Worm (Caenorhabditis elegans) whole organism, L2 larva: ENCODE results near the gene K10D11.2.

Experiments
- C34F6.9 ChIP-seq: fragments of 150-350 bp; optimal IDR thresholded peaks from 2 replicates; lab custom pipeline; 2014; ENCODE audit warnings: missing biosample characterization, missing genetic modification characterization
- F13H6.1 ChIP-seq: sonication (generic microtip); optimal IDR thresholded peaks from 2 replicates; lab custom pipeline; 2016; ENCODE audit warnings: missing genetic modification characterization, missing compliant biosample characterization
- R02D3.7 ChIP-seq: fragments of 150-350 bp; optimal IDR thresholded peaks from 2 replicates; lab custom pipeline; 2014; ENCODE audit warnings: missing biosample characterization, missing genetic modification characterization
- Y55F3AM.14 ChIP-seq: fragments of 200-800 bp; sonication (Bioruptor generic); optimal IDR thresholded peaks from 2 replicates; lab custom pipeline; 2018; ENCODE audit warnings: mild to moderate bottlenecking, missing genetic modification characterization, missing compliant biosample characterization
- ZK546.5 ChIP-seq: sonication (generic microtip); optimal IDR thresholded peaks from 2 replicates; lab custom pipeline; 2017; ENCODE audit warnings: missing biosample characterization, missing genetic modification characterization
- alr-1 ChIP-seq: fragments of 150-350 bp; optimal IDR thresholded peaks from 2 replicates; lab custom pipeline; 2014; ENCODE audit warnings: missing biosample characterization, missing genetic modification characterization
- ama-1 ChIP-seq: fragments of 150-350 bp; optimal IDR thresholded peaks from 2 replicates; lab custom pipeline; 2018; ENCODE audit warnings: inconsistent platforms
- blmp-1 ChIP-seq: sonication (generic microtip); optimal IDR thresholded peaks from 2 replicates; lab custom pipeline; 2017; ENCODE audit warnings: missing genetic modification characterization, mild to moderate bottlenecking, missing compliant biosample characterization, antibody characterized with exemption, moderate library complexity; ENCODE audit not compliant: insufficient read depth
- ceh-16 ChIP-seq: fragments of 150-350 bp; optimal IDR thresholded peaks from 2 replicates; lab custom pipeline; 2014; ENCODE audit warnings: missing biosample characterization, missing genetic modification characterization
- crh-2 ChIP-seq: sonication (generic microtip); optimal IDR thresholded peaks from 2 replicates; lab custom pipeline; 2017; ENCODE audit warnings: missing biosample characterization, missing genetic modification characterization
- dmd-4 ChIP-seq: sonication (generic microtip); optimal IDR thresholded peaks from 2 replicates; lab custom pipeline; 2017; ENCODE audit warnings: missing biosample characterization, missing genetic modification characterization
- elt-1 ChIP-seq: fragments of 150-350 bp; optimal IDR thresholded peaks from 2 replicates; lab custom pipeline; 2014; ENCODE audit warnings: missing biosample characterization, missing genetic modification characterization
- elt-3 ChIP-seq: sonication (generic microtip); optimal IDR thresholded peaks from 2 replicates; lab custom pipeline; 2017; ENCODE audit warnings: missing biosample characterization, missing genetic modification characterization
- fos-1 ChIP-seq: fragments of 150-350 bp; optimal IDR thresholded peaks from 2 replicates; lab custom pipeline; 2014; ENCODE audit warnings: missing biosample characterization, missing genetic modification characterization
- gmeb-1 ChIP-seq: fragments of 150-350 bp; optimal IDR thresholded peaks from 2 replicates; lab custom pipeline; 2014; ENCODE audit warnings: missing biosample characterization, missing genetic modification characterization
- lin-11 ChIP-seq: fragments of 150-350 bp; sonication (generic microtip); optimal IDR thresholded peaks from 2 replicates; lab custom pipeline; 2014; ENCODE audit warnings: missing biosample characterization, missing genetic modification characterization, inconsistent platforms, mixed read lengths
- lin-13 ChIP-seq: fragments of 150-350 bp; optimal IDR thresholded peaks from 2 replicates; lab custom pipeline; 2014; ENCODE audit warnings: missing biosample characterization, missing genetic modification reagents, missing genetic modification characterization
- mab-5 ChIP-seq: fragments of 150-350 bp; optimal IDR thresholded peaks from 2 replicates; lab custom pipeline; 2014; ENCODE audit warnings: missing biosample characterization, missing genetic modification characterization
- mbf-1 ChIP-seq: sonication (generic microtip); optimal IDR thresholded peaks from 2 replicates; lab custom pipeline; 2017; ENCODE audit warnings: missing biosample characterization, missing genetic modification characterization
- mdl-1 ChIP-seq, 2 experiments: fragments of 150-350 bp in 1 of 2; sonication (generic microtip) in 1 of 2; optimal IDR thresholded peaks; 2 replicates each; lab custom pipeline; 2017; ENCODE audit warnings: missing biosample characterization in 2 of 2, missing genetic modification characterization in 2 of 2
- nhr-10 ChIP-seq: sonication (generic microtip); optimal IDR thresholded peaks from 2 replicates; lab custom pipeline; 2017; ENCODE audit warnings: missing biosample characterization, missing genetic modification characterization
- nhr-11 ChIP-seq: fragments of 150-350 bp; optimal IDR thresholded peaks from 2 replicates; lab custom pipeline; 2014; ENCODE audit warnings: missing biosample characterization, missing genetic modification characterization
- nhr-12 ChIP-seq: fragments of 150-350 bp; optimal IDR thresholded peaks from 2 replicates; lab custom pipeline; 2014; ENCODE audit warnings: missing biosample characterization, missing genetic modification characterization
- nhr-129 ChIP-seq: fragments of 150-350 bp; optimal IDR thresholded peaks from 2 replicates; lab custom pipeline; 2014; ENCODE audit warnings: missing biosample characterization, missing genetic modification characterization
- nhr-237 ChIP-seq: fragments of 150-350 bp; optimal IDR thresholded peaks from 2 replicates; lab custom pipeline; 2014; ENCODE audit warnings: missing biosample characterization, missing genetic modification characterization
- nhr-6 ChIP-seq: fragments of 150-350 bp; optimal IDR thresholded peaks from 2 replicates; lab custom pipeline; 2014; ENCODE audit warnings: missing biosample characterization, missing genetic modification characterization
- nhr-77 ChIP-seq: fragments of 150-350 bp; optimal IDR thresholded peaks from 2 replicates; lab custom pipeline; 2014; ENCODE audit warnings: missing biosample characterization, missing genetic modification characterization
- peb-1 ChIP-seq: fragments of 150-350 bp; optimal IDR thresholded peaks from 2 replicates; lab custom pipeline; 2014; ENCODE audit warnings: missing biosample characterization, missing genetic modification characterization
- sem-4 ChIP-seq: fragments of 150-350 bp; optimal IDR thresholded peaks from 2 replicates; lab custom pipeline; 2014; ENCODE audit warnings: missing biosample characterization, missing genetic modification reagents, missing genetic modification characterization
- sma-3 ChIP-seq: sonication (generic microtip); optimal IDR thresholded peaks from 2 replicates; lab custom pipeline; 2016; ENCODE audit warnings: missing genetic modification reagents, missing genetic modification characterization, missing compliant biosample characterization
- sma-9 ChIP-seq, 2 experiments: fragments of 150-350 bp in 1 of 2; sonication (generic microtip) in 1 of 2; optimal IDR thresholded peaks; 2 replicates each; lab custom pipeline; 2014 to 2016; ENCODE audit warnings: missing genetic modification characterization in 2 of 2, mild to moderate bottlenecking in 1 of 2, missing biosample characterization in 1 of 2, missing compliant biosample characterization in 1 of 2, missing genetic modification reagents in 1 of 2, moderate library complexity in 1 of 2
- unc-39 ChIP-seq: fragments of 150-350 bp; optimal IDR thresholded peaks from 2 replicates; lab custom pipeline; 2014; ENCODE audit warnings: missing biosample characterization, missing genetic modification characterization
- unc-55 ChIP-seq: fragments of 150-350 bp; sonication (generic microtip); optimal IDR thresholded peaks from 3 replicates; lab custom pipeline; 2014; ENCODE audit warnings: missing biosample characterization, missing genetic modification reagents, missing genetic modification characterization
- unc-62 ChIP-seq: fragments of 150-350 bp; optimal IDR thresholded peaks from 2 replicates; lab custom pipeline; 2014; ENCODE audit warnings: missing biosample characterization, missing genetic modification reagents, missing genetic modification characterization
- zag-1 ChIP-seq: fragments of 150-350 bp; optimal IDR thresholded peaks from 2 replicates; lab custom pipeline; 2014; ENCODE audit warnings: missing biosample characterization, missing genetic modification characterization
- ztf-11 ChIP-seq: sonication (generic microtip); optimal IDR thresholded peaks from 2 replicates; lab custom pipeline; 2017; ENCODE audit warnings: missing biosample characterization, missing genetic modification characterization

The K10D11.2 gene

ce11 chrIV:13026762-13027161, 48.0 kb downstream of the K10D11.2 start:
- TF ChIP-seq fos-1 (tag; lab: Kevin White, UChicago) (peak; percentile 69), lin-11 (tag; lab: Kevin White, UChicago) (no peak), nhr-11 (no peak), nhr-77 (tag; lab: Kevin White, UChicago) (no peak), mdl-1 (tag; optimal IDR thresholded peaks at IDR 0.05; lab: Kevin White, UChicago) (peak in 1 of 2 experiments; percentile 8), crh-2 (tag; lab: Kevin White, UChicago) (peak; percentile 2), sma-9 (GFP tag; optimal IDR thresholded peaks at IDR 0.05; lab: Kevin White, UChicago) (peak; percentile 85), sma-9 (tag; optimal IDR thresholded peaks at IDR 0.05; lab: Kevin White, UChicago) (no peak)

DNA sequence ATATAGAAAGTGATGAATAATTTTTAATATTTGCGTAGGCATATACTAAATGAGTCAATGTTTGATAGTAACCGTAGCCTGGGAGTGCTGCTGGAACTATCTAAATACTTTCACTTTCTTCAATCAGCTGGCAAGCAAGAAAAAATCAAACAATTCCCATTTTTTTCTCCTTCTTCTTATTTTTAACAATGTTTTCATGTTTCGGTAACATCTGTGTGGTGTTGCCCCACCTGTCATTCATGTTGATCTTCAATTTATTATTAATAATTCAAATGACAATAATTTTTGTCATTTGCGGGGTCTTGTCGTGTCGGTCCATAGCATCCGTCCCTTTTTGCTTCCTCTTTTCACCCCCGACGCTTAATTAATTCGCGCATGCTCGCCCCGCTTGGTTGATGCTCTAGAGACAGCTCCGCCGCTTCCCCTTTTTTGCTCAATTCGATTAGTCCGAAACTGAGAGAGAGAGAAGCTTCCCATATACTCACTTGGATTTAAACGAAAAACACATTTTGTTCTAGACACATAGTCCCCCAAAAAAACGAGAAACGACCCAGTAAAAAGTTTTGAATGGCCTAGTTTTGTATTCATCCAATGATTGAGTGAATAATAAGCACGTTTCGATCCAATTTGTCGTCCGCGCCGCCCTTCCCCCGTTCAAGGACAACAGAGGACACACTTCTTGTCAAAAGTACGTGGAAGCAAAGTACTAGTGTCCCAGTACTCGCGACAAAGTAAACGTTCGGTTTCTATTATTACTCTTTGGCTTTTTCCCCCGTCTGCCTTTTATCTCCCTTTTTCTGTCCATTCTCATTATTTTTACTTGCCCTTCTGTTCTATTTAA, 49.2 kb downstream of the K10D11.2 start:
- TF ChIP-seq peb-1 (tag; lab: Kevin White, UChicago) = no peak
- TF ChIP-seq sma-3 (GFP tag; lab: Kevin White, UChicago) = no peak
- TF ChIP-seq dmd-4 = no peak
- TF ChIP-seq C34F6.9 (tag; lab: Kevin White, UChicago) = no peak
- no peak for TF ChIP-seq mbf-1
- TF ChIP-seq nhr-129 (tag; lab: Kevin White, UChicago) = peak; percentile 32
- TF ChIP-seq elt-3 (tag; lab: Kevin White, UChicago) = no peak
- TF ChIP-seq crh-2 (tag; lab: Kevin White, UChicago) = peak; percentile 1
- peak; percentile 48 for TF ChIP-seq sem-4
- peak; percentile 17 for TF ChIP-seq Y55F3AM.14
- TF ChIP-seq alr-1 (tag; lab: Kevin White, UChicago) = no peak
- TF ChIP-seq unc-62 (GFP tag; lab: Kevin White, UChicago) = no peak

DNA sequence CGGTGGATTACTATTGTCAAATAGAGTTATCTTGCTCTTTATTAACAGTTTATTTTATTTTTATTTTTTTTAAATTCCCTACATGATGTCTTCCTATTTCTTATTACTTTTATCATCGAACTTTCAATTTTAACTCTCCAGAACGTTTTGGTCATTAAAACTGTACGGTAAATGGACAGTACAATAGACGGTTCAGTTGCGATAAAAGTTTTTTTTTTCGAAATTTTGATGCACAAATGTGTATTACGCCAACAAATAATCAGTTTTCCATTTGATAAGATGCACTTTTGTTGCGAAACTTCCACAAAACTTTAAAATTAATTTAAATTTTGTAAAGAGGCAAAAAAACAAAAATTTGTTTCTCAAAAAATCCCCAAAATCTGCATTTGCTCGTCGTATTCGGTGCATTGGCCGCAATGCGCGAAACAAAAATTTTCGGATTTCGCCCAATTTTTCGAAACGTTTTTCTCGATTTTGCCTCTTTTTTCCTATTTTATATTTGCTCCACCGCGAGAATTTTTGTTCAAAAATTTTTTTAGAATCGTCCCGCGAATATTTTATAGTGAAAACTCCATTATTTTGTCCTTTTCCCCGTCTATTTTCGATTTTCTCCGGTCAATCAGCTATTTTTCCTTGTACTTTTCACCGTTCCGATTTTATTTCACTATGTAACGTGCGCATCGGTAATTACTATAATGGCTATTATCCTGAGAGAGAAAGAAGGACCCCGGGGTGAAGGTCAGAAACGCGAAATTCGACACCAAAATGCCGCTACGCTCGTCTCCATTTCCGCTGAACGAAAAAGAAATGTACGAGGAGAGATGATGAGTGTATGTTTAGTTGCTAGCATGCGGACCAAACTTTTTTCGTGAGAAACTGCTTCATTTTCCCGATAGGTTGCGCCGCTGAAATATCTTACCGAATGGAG, 50.2 kb downstream of the K10D11.2 start:
- TF ChIP-seq ztf-11 (tag; lab: Kevin White, UChicago) = no peak
- TF ChIP-seq nhr-12 (tag; lab: Kevin White, UChicago) = no peak
- no peak for TF ChIP-seq R02D3.7 (tag; lab: Kevin White, UChicago)
- no peak for TF ChIP-seq nhr-11
- TF ChIP-seq elt-3 (tag; lab: Kevin White, UChicago) = no peak
- TF ChIP-seq peb-1 (tag; lab: Kevin White, UChicago) = no peak
- TF ChIP-seq nhr-129 (tag; lab: Kevin White, UChicago) = no peak
- TF ChIP-seq zag-1 (tag; lab: Kevin White, UChicago) = no peak
- TF ChIP-seq unc-39 (tag; lab: Kevin White, UChicago) = no peak
- no peak for TF ChIP-seq nhr-237
- peak; percentile 4 for TF ChIP-seq C34F6.9 (tag; lab: Kevin White, UChicago)
- no peak for TF ChIP-seq ZK546.5
- no peak for TF ChIP-seq sem-4
- TF ChIP-seq fos-1 (tag; lab: Kevin White, UChicago) = peak; percentile 16
- TF ChIP-seq alr-1 (tag; lab: Kevin White, UChicago) = no peak
- TF ChIP-seq ama-1 (lab: Kevin White, UChicago) = no peak
- TF ChIP-seq blmp-1 (tag; lab: Kevin White, UChicago) = no peak

ce11 chrIV:13029674-13030466, 51.1 kb downstream of the K10D11.2 start:
- TF ChIP-seq nhr-6 (tag; lab: Kevin White, UChicago) = no peak
- TF ChIP-seq elt-1 = no peak
- TF ChIP-seq ceh-16 (tag; lab: Kevin White, UChicago) = no peak
- TF ChIP-seq lin-13 (GFP tag; lab: Kevin White, UChicago) = no peak
- TF ChIP-seq C34F6.9 (tag; lab: Kevin White, UChicago) = no peak
- peak; percentile 51 for TF ChIP-seq zag-1 (tag; lab: Kevin White, UChicago)
- no peak for TF ChIP-seq lin-11 (tag; lab: Kevin White, UChicago)
- peak; percentile 21 for TF ChIP-seq F13H6.1 (tag; lab: Kevin White, UChicago)
- TF ChIP-seq peb-1 (tag; lab: Kevin White, UChicago) = no peak
- no peak for TF ChIP-seq blmp-1 (tag; lab: Kevin White, UChicago)
- TF ChIP-seq mab-5 (tag; lab: Kevin White, UChicago) = no peak
- no peak for TF ChIP-seq nhr-10 (tag; lab: Kevin White, UChicago)
- no peak for TF ChIP-seq alr-1 (tag; lab: Kevin White, UChicago)
- TF ChIP-seq sma-9 (GFP tag; optimal IDR thresholded peaks at IDR 0.05; lab: Kevin White, UChicago) = peak; percentile 21
- TF ChIP-seq sma-9 (tag; optimal IDR thresholded peaks at IDR 0.05; lab: Kevin White, UChicago) = no peak
- TF ChIP-seq gmeb-1 (tag; lab: Kevin White, UChicago) = no peak
- peak; percentile 22 for TF ChIP-seq unc-55
- TF ChIP-seq ZK546.5 = no peak
- TF ChIP-seq Y55F3AM.14 = no peak
- no peak for TF ChIP-seq crh-2 (tag; lab: Kevin White, UChicago)
- TF ChIP-seq nhr-129 (tag; lab: Kevin White, UChicago) = peak; percentile 83
- no peak for TF ChIP-seq nhr-237
- TF ChIP-seq sma-3 (GFP tag; lab: Kevin White, UChicago) = no peak
- no peak for TF ChIP-seq sem-4
